Worm (Caenorhabditis elegans): ENCODE data around the gene nlp-101.
A peak's percentile ranks its signal among the peaks of the same experiment; 100 is the strongest.

nlp-101 gene

DNA sequence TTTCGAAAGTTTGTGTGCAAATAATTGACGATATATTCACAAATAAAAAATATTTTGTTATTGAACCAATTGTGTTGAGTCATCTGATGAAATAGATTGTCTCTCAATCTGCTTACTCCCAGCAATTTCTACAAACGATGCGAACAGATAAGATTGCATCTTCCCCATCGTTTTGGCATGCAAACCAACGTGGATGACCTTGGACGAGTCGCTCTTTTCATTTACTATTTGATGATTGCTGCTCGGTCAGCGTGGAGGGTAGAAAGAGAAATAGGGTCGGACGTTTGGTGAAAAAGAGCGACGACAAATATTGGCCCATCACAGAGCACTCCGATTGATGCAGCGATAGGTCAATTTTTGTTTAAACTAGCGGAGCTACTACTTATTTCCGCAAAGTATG lies 13.0 kb upstream of the nlp-101 start (continued):
- TF ChIP-seq unc-86 (tag; optimal IDR thresholded peaks at IDR 0.05) (no peak), vab-15 (tag; optimal IDR thresholded peaks at IDR 0.05) (no peak), ceh-8 (GFP tag; optimal IDR thresholded peaks at IDR 0.05) (no peak), hpl-2 (GFP tag; optimal IDR thresholded peaks at IDR 0.05) (peak; percentile 26), hlh-4 (tag; optimal IDR thresholded peaks at IDR 0.05) (no peak), elt-3 (tag; optimal IDR thresholded peaks at IDR 0.05) (peak in 4 of 6 experiments; percentile 38 to 59 (median 53)), snpc-4 (tag; optimal IDR thresholded peaks at IDR 0.05) (no peak), nhr-28 (tag; optimal IDR thresholded peaks at IDR 0.05) (no peak), xbp-1 (tag; optimal IDR thresholded peaks at IDR 0.05) (peak; percentile 28), ceh-82 (tag; optimal IDR thresholded peaks at IDR 0.05) (no peak), fkh-4 (tag; optimal IDR thresholded peaks at IDR 0.05; ENCODE audit: borderline replicate concordance) (no peak), efl-3 (GFP tag; optimal IDR thresholded peaks at IDR 0.05) (peak; percentile 30), pqm-1 (tag; optimal IDR thresholded peaks at IDR 0.05) (no peak), aha-1 (tag; optimal IDR thresholded peaks at IDR 0.05) (no peak), nhr-90 (tag; optimal IDR thresholded peaks at IDR 0.05; ENCODE audit: poor library complexity) (peak; percentile 75), aly-2 (tag; optimal IDR thresholded peaks at IDR 0.05) (peak; percentile 93), nhr-20 (tag; optimal IDR thresholded peaks at IDR 0.05) (peak; percentile 65), ztf-4 (tag; optimal IDR thresholded peaks at IDR 0.05) (no peak), tbx-2 (tag; optimal IDR thresholded peaks at IDR 0.05) (peak; percentile 30), irx-1 (tag; optimal IDR thresholded peaks at IDR 0.05) (no peak), lsy-2 (tag; optimal IDR thresholded peaks at IDR 0.05) (peak; percentile 40 to 72), lin-39 (tag; optimal IDR thresholded peaks at IDR 0.05) (no peak), alr-1 (tag; optimal IDR thresholded peaks at IDR 0.05; ENCODE audit: borderline replicate concordance) (no peak), efl-1 (optimal IDR thresholded peaks at IDR 0.05) (peak in 1 of 2 experiments; percentile 40), efl-1 (GFP tag; optimal IDR thresholded peaks at IDR 0.05 in 1 of 2) (peak in 1 of 2 experiments; percentile 90), ztf-11 (tag; optimal IDR thresholded peaks at IDR 0.05) (no peak), unc-30 (tag; optimal IDR thresholded peaks at IDR 0.05) (no peak), ceh-88 (GFP tag; IDR thresholded peaks at IDR 0.05) (no peak), sptf-1 (tag; optimal IDR thresholded peaks at IDR 0.05) (no peak), nhr-19 (GFP tag; conservative IDR thresholded peaks at IDR 0.05) (no peak), jun-1 (tag; optimal IDR thresholded peaks at IDR 0.05) (no peak), C16A3.4 (tag; optimal IDR thresholded peaks at IDR 0.05) (peak; percentile 11), ces-1 (GFP tag; optimal IDR thresholded peaks at IDR 0.05) (no peak), C34B4.2 (tag; optimal IDR thresholded peaks at IDR 0.05) (no peak), tlp-1 (tag; optimal IDR thresholded peaks at IDR 0.05) (no peak), ama-1 (optimal IDR thresholded peaks at IDR 0.05) (peak; percentile 70), dpl-1 (GFP tag; optimal IDR thresholded peaks at IDR 0.05) (no peak), egl-13 (tag; optimal IDR thresholded peaks at IDR 0.05) (no peak), fos-1 (tag; optimal IDR thresholded peaks at IDR 0.05) (peak; percentile 7), fkh-8 (tag; optimal IDR thresholded peaks at IDR 0.05) (no peak)

DNA sequence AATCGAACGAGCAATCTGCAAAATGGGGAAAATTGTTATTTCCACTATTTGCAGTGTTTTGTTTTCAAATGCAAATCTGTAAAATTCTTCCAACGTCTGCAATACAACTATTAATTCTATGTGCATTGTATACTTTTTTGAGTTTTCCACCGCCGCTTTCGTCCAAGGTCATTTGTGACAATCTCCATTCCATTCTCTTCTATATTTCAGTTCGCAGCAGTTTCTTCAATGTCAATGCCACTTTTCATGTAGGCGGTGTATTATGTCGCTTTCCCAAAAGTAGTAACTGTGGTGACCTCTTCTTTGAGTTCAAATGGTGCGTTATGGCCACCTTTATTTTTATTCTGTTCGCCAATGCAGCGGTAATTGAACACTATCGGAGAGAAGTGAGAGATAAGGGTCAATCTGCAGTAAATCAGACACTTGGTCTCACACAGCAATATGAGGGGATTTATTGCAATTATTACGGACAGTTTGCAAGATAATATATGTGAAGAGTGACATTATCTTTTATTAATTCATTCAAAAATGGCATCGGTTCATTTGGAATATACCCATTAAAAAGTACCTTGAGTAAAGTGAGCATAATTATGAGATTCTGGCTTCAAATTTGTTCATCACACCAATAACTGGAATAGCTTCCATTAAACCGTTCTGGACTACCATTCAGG lies 12.0 kb upstream of the nlp-101 start:
- TF ChIP-seq fkh-10 (GFP tag; optimal IDR thresholded peaks at IDR 0.05) (no peak), C04F5.9 (tag; optimal IDR thresholded peaks at IDR 0.05) (no peak), mep-1 (tag; optimal IDR thresholded peaks at IDR 0.05) (peak; percentile 41), elt-2 (tag; optimal IDR thresholded peaks at IDR 0.05) (no peak), blmp-1 (tag; optimal IDR thresholded peaks at IDR 0.05) (peak; percentile 48), lin-14 (GFP tag; optimal IDR thresholded peaks at IDR 0.05) (peak; percentile 60), nhr-85 (tag) (peak; percentile 63), efl-1 (optimal IDR thresholded peaks at IDR 0.05) (no peak), efl-1 (GFP tag; optimal IDR thresholded peaks at IDR 0.05 in 1 of 2) (peak in 1 of 2 experiments; percentile 76)

All from whole organism, L1 larva.